Worm (Caenorhabditis elegans): ENCODE data around the gene asps-1.

DNA sequence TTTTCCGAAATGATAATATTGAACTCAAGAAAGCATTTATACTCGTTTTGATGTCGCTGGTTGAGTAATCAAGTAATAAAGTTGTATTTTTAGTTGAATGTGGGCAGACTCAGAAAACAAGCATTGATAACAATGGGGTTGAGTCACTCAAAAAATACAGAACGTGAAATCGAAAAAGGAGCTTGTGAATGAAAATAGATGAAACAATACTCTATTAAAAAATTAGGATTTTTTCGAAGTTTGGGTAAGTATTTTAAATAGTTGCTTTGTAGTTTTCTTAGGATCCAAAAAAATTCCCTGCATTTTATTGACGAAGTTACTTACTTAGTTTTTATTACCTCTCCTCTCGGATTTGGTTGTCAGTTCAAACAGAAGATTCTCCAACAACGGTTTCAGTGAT, 33.8 kb downstream of the asps-1 start, which contains the start of gene lys-3:
- TF ChIP-seq C04F5.9 (tag; optimal IDR thresholded peaks at IDR 0.05) (no peak), nhr-84 (tag; optimal IDR thresholded peaks at IDR 0.05) (no peak)
